Fruit fly (Drosophila melanogaster): ENCODE data around the gene mthl2.

mthl2 gene

dm6 chr3L:5630608-5631080 lies 26.1 kb downstream of the mthl2 start, which contains the start of gene Blimp-1:
Gene Blimp-1, plus strand, starts transcription at chr3L:5630983.
- TF ChIP-seq esn (GFP tag; optimal IDR thresholded peaks at IDR 0.05) (no peak), vri (GFP tag; optimal IDR thresholded peaks at IDR 0.05) (peak; percentile 32), fkh (GFP tag; optimal IDR thresholded peaks at IDR 0.05) (peak; percentile 29), CG6854 (GFP tag; optimal IDR thresholded peaks at IDR 0.05) (peak; percentile 44), CG6163 (GFP tag; IDR thresholded peaks at IDR 0.05) (0 out of 3 replicates have a peak, but pooled peaks have one; percentile 11), CG3032 (tag; optimal IDR thresholded peaks at IDR 0.05) (no peak), Blimp-1 (GFP tag; optimal IDR thresholded peaks at IDR 0.05) (peak; percentile 74)

- TF ChIP-seq CG6792 (GFP tag; optimal IDR thresholded peaks at IDR 0.05), result no peak
- TF ChIP-seq CG4318 (GFP tag; optimal IDR thresholded peaks at IDR 0.05), result no peak
- no peak for TF ChIP-seq dac (GFP tag; optimal IDR thresholded peaks at IDR 0.05)
- TF ChIP-seq Sox15 (GFP tag; optimal IDR thresholded peaks at IDR 0.05), result no peak
- TF ChIP-seq net (GFP tag; optimal IDR thresholded peaks at IDR 0.05), result no peak
- TF ChIP-seq esn (GFP tag; optimal IDR thresholded peaks at IDR 0.05), result no peak
- TF ChIP-seq acj6 (GFP tag; optimal IDR thresholded peaks at IDR 0.05), result no peak
- TF ChIP-seq CG10669 (GFP tag; optimal IDR thresholded peaks at IDR 0.05), result no peak
- TF ChIP-seq CG6854 (GFP tag; optimal IDR thresholded peaks at IDR 0.05), result no peak
- no peak for TF ChIP-seq CG34406 (GFP tag; optimal IDR thresholded peaks at IDR 0.05)
- no peak for TF ChIP-seq CG6276 (GFP tag; optimal IDR thresholded peaks at IDR 0.05)
- no peak for TF ChIP-seq pdm3 (GFP tag; optimal IDR thresholded peaks at IDR 0.05)
- TF ChIP-seq Sox102F (GFP tag; optimal IDR thresholded peaks at IDR 0.05), result no peak
- no peak for TF ChIP-seq Ets21C (GFP tag; optimal IDR thresholded peaks at IDR 0.05)
- no peak for TF ChIP-seq spab (GFP tag; optimal IDR thresholded peaks at IDR 0.05)
These were observed 27.3 kb downstream of the mthl2 start for dm6 chr3L:5631917-5632316.

DNA sequence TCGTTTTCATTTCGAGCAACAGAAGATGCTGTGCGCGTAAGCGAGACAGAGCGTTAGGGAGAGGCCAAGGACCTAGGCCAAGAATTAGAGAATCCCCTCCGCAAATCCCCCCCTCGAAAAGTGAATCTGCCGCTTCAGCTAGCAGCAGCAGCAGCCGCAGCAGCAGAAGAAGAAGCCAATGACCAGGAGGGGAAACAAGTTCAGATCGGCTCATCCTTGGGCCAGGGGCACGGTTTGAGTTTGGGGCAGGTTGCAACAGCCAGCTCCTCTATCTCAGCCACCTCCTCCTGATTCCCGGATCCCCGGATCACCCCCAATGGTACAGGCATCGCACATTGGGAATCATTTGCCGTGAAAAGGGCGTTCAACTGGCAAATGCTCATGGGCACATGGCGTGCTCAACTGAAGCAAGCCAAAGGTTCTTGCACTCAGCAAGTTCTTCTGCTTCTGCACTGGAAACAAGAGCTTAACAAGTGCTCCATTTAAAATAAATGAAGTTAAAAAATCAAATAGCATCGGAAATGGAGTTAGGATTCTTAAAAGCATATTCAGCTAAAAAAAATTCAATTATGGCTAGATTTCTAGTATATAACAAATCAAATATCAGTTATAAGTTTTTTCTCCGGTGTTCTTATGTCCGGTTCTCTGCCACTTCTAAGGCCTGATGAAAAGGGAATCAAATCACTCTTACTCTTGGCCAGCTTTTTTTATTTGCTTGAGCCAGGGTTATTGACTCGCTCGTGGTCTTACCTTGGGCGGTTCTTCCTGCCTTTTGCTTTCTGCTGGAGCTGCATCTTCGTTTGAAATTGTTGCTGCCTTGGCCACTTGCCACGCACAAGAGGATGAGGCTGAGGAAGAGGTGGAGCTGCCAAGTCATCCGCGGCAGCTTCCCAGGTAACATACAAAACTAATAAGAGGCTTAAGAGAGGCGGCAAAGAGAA lies 28.9 kb downstream of the mthl2 start:
- TF ChIP-seq net (GFP tag; optimal IDR thresholded peaks at IDR 0.05), result no peak
- TF ChIP-seq CG34406 (GFP tag; optimal IDR thresholded peaks at IDR 0.05), result no peak
- no peak for TF ChIP-seq CG15336 (GFP tag; IDR thresholded peaks at IDR 0.05)
- TF ChIP-seq pdm3 (GFP tag; optimal IDR thresholded peaks at IDR 0.05), result peak; percentile 17
- TF ChIP-seq CG3032 (tag; optimal IDR thresholded peaks at IDR 0.05), result peak; percentile 61
- TF ChIP-seq fd59A (GFP tag; optimal IDR thresholded peaks at IDR 0.05), result peak; percentile 31
- no peak for TF ChIP-seq Smox (GFP tag; optimal IDR thresholded peaks at IDR 0.05)
- no peak for TF ChIP-seq Hr38 (GFP tag; optimal IDR thresholded peaks at IDR 0.05)
- peak; percentile 45; the same call in 1 of the 2 replicates for TF ChIP-seq Gug (GFP tag; IDR thresholded peaks at IDR 0.05)
- no peak for TF ChIP-seq CG8632 (GFP tag; optimal IDR thresholded peaks at IDR 0.05)
- no peak for TF ChIP-seq CG9139 (GFP tag; optimal IDR thresholded peaks at IDR 0.05)
- TF ChIP-seq OdsH (GFP tag; optimal IDR thresholded peaks at IDR 0.05), result no peak
- TF ChIP-seq Met (GFP tag; optimal IDR thresholded peaks at IDR 0.05), result no peak
- TF ChIP-seq dsx (GFP tag; optimal IDR thresholded peaks at IDR 0.05; ENCODE audit: poor library complexity, severe bottlenecking), result no peak
- no peak for TF ChIP-seq Lpt (GFP tag; optimal IDR thresholded peaks at IDR 0.05)
- TF ChIP-seq Blimp-1 (GFP tag; optimal IDR thresholded peaks at IDR 0.05), result no peak
- TF ChIP-seq CG16779 (tag; optimal IDR thresholded peaks at IDR 0.05), result peak; percentile 12
- no peak for TF ChIP-seq CG32006 (GFP tag; optimal IDR thresholded peaks at IDR 0.05)
- peak; percentile 36 for TF ChIP-seq CG11762 (GFP tag; optimal IDR thresholded peaks at IDR 0.05; ENCODE audit: insufficient read depth)
- TF ChIP-seq Ets21C (GFP tag; optimal IDR thresholded peaks at IDR 0.05), result no peak
- no peak for TF ChIP-seq CG4318 (GFP tag; optimal IDR thresholded peaks at IDR 0.05)
- TF ChIP-seq achi (GFP tag; optimal IDR thresholded peaks at IDR 0.05), result peak; percentile 24
- no peak for TF ChIP-seq Sox15 (GFP tag; optimal IDR thresholded peaks at IDR 0.05)
- TF ChIP-seq spab (GFP tag; optimal IDR thresholded peaks at IDR 0.05), result peak; percentile 31
- peak; percentile 4 for TF ChIP-seq CG31627 (GFP tag; optimal IDR thresholded peaks at IDR 0.05)
- TF ChIP-seq Sox14 (GFP tag; optimal IDR thresholded peaks at IDR 0.05), result peak; percentile 69
- no peak for TF ChIP-seq fkh (GFP tag; optimal IDR thresholded peaks at IDR 0.05)
- TF ChIP-seq dac (GFP tag; optimal IDR thresholded peaks at IDR 0.05), result no peak
- no peak for TF ChIP-seq eg (GFP tag; IDR thresholded peaks at IDR 0.05)
- peak in 1 of 2 experiments; percentile 49 for TF ChIP-seq salr (GFP tag; optimal IDR thresholded peaks at IDR 0.05)
- peak; percentile 48 for TF ChIP-seq Eip78C (GFP tag)
- TF ChIP-seq CG11902 (GFP tag; optimal IDR thresholded peaks at IDR 0.05), result no peak
- no peak for TF ChIP-seq CG1621 (tag; optimal IDR thresholded peaks at IDR 0.05)
- TF ChIP-seq acj6 (GFP tag; optimal IDR thresholded peaks at IDR 0.05), result peak; percentile 20
- TF ChIP-seq CG11294 (GFP tag; IDR thresholded peaks at IDR 0.05), result no peak
